Worm (Caenorhabditis elegans): Measurements from ENCODE around the gene oac-11.

ce11 chrII:3832383-3832782 lies 28.3 kb downstream of the oac-11 start, which contains the start of gene F54D10.9:
- TF ChIP-seq him-1 (tag; optimal IDR thresholded peaks at IDR 0.05) (no peak), dao-5 (tag; optimal IDR thresholded peaks at IDR 0.05) (no peak), W03F9.2 (tag; optimal IDR thresholded peaks at IDR 0.05) (no peak)
